Worm (Caenorhabditis elegans) whole organism, L2 larva: Measurements from ENCODE around the gene hmp-1.

Source experiments
- C34F6.9 ChIP-seq: fragments of 150-350 bp; optimal IDR thresholded peaks from 2 replicates; lab custom pipeline; 2014; ENCODE audit warnings: missing biosample characterization, missing genetic modification characterization
- F13H6.1 ChIP-seq: sonication (generic microtip); optimal IDR thresholded peaks from 2 replicates; lab custom pipeline; 2016; ENCODE audit warnings: missing genetic modification characterization, missing compliant biosample characterization
- R02D3.7 ChIP-seq: fragments of 150-350 bp; optimal IDR thresholded peaks from 2 replicates; lab custom pipeline; 2014; ENCODE audit warnings: missing biosample characterization, missing genetic modification characterization
- Y55F3AM.14 ChIP-seq: fragments of 200-800 bp; sonication (Bioruptor generic); optimal IDR thresholded peaks from 2 replicates; lab custom pipeline; 2018; ENCODE audit warnings: mild to moderate bottlenecking, missing genetic modification characterization, missing compliant biosample characterization
- alr-1 ChIP-seq: fragments of 150-350 bp; optimal IDR thresholded peaks from 2 replicates; lab custom pipeline; 2014; ENCODE audit warnings: missing biosample characterization, missing genetic modification characterization
- ama-1 ChIP-seq: fragments of 150-350 bp; optimal IDR thresholded peaks from 2 replicates; lab custom pipeline; 2018; ENCODE audit warnings: inconsistent platforms
- blmp-1 ChIP-seq: sonication (generic microtip); optimal IDR thresholded peaks from 2 replicates; lab custom pipeline; 2017; ENCODE audit warnings: missing genetic modification characterization, mild to moderate bottlenecking, missing compliant biosample characterization, antibody characterized with exemption, moderate library complexity; ENCODE audit not compliant: insufficient read depth
- ceh-16 ChIP-seq: fragments of 150-350 bp; optimal IDR thresholded peaks from 2 replicates; lab custom pipeline; 2014; ENCODE audit warnings: missing biosample characterization, missing genetic modification characterization
- crh-2 ChIP-seq: sonication (generic microtip); optimal IDR thresholded peaks from 2 replicates; lab custom pipeline; 2017; ENCODE audit warnings: missing biosample characterization, missing genetic modification characterization
- dmd-4 ChIP-seq: sonication (generic microtip); optimal IDR thresholded peaks from 2 replicates; lab custom pipeline; 2017; ENCODE audit warnings: missing biosample characterization, missing genetic modification characterization
- elt-1 ChIP-seq: fragments of 150-350 bp; optimal IDR thresholded peaks from 2 replicates; lab custom pipeline; 2014; ENCODE audit warnings: missing biosample characterization, missing genetic modification characterization
- elt-3 ChIP-seq: sonication (generic microtip); optimal IDR thresholded peaks from 2 replicates; lab custom pipeline; 2017; ENCODE audit warnings: missing biosample characterization, missing genetic modification characterization
- fos-1 ChIP-seq: fragments of 150-350 bp; optimal IDR thresholded peaks from 2 replicates; lab custom pipeline; 2014; ENCODE audit warnings: missing biosample characterization, missing genetic modification characterization
- gmeb-1 ChIP-seq: fragments of 150-350 bp; optimal IDR thresholded peaks from 2 replicates; lab custom pipeline; 2014; ENCODE audit warnings: missing biosample characterization, missing genetic modification characterization
- lin-13 ChIP-seq: fragments of 150-350 bp; optimal IDR thresholded peaks from 2 replicates; lab custom pipeline; 2014; ENCODE audit warnings: missing biosample characterization, missing genetic modification reagents, missing genetic modification characterization
- lsy-2 ChIP-seq, 2 experiments: fragments of 150-350 bp in 1 of 2; sonication (generic microtip) in 1 of 2; optimal IDR thresholded peaks; 2 replicates each; lab custom pipeline; 2014 to 2017; ENCODE audit warnings: missing biosample characterization in 2 of 2, missing genetic modification characterization in 2 of 2
- mab-5 ChIP-seq: fragments of 150-350 bp; optimal IDR thresholded peaks from 2 replicates; lab custom pipeline; 2014; ENCODE audit warnings: missing biosample characterization, missing genetic modification characterization
- mbf-1 ChIP-seq: sonication (generic microtip); optimal IDR thresholded peaks from 2 replicates; lab custom pipeline; 2017; ENCODE audit warnings: missing biosample characterization, missing genetic modification characterization
- mdl-1 ChIP-seq, 2 experiments: fragments of 150-350 bp in 1 of 2; sonication (generic microtip) in 1 of 2; optimal IDR thresholded peaks; 2 replicates each; lab custom pipeline; 2017; ENCODE audit warnings: missing biosample characterization in 2 of 2, missing genetic modification characterization in 2 of 2
- nhr-11 ChIP-seq: fragments of 150-350 bp; optimal IDR thresholded peaks from 2 replicates; lab custom pipeline; 2014; ENCODE audit warnings: missing biosample characterization, missing genetic modification characterization
- nhr-12 ChIP-seq: fragments of 150-350 bp; optimal IDR thresholded peaks from 2 replicates; lab custom pipeline; 2014; ENCODE audit warnings: missing biosample characterization, missing genetic modification characterization
- nhr-129 ChIP-seq: fragments of 150-350 bp; optimal IDR thresholded peaks from 2 replicates; lab custom pipeline; 2014; ENCODE audit warnings: missing biosample characterization, missing genetic modification characterization
- nhr-21 ChIP-seq: fragments of 150-350 bp; optimal IDR thresholded peaks from 2 replicates; lab custom pipeline; 2014; ENCODE audit warnings: missing biosample characterization, missing genetic modification characterization
- nhr-23 ChIP-seq: fragments of 150-350 bp; optimal IDR thresholded peaks from 2 replicates; lab custom pipeline; 2014; ENCODE audit warnings: missing biosample characterization, missing genetic modification reagents, missing genetic modification characterization
- nhr-25 ChIP-seq: fragments of 150-350 bp; sonication (generic microtip); optimal IDR thresholded peaks from 3 replicates; lab custom pipeline; 2014; ENCODE audit warnings: missing biosample characterization, missing genetic modification characterization
- nhr-77 ChIP-seq: fragments of 150-350 bp; optimal IDR thresholded peaks from 2 replicates; lab custom pipeline; 2014; ENCODE audit warnings: missing biosample characterization, missing genetic modification characterization
- sem-4 ChIP-seq: fragments of 150-350 bp; optimal IDR thresholded peaks from 2 replicates; lab custom pipeline; 2014; ENCODE audit warnings: missing biosample characterization, missing genetic modification reagents, missing genetic modification characterization
- skn-1 ChIP-seq: sonication (generic microtip); optimal IDR thresholded peaks from 2 replicates; lab custom pipeline; 2017; ENCODE audit warnings: missing biosample characterization, missing genetic modification characterization
- sma-3 ChIP-seq: sonication (generic microtip); optimal IDR thresholded peaks from 2 replicates; lab custom pipeline; 2016; ENCODE audit warnings: missing genetic modification reagents, missing genetic modification characterization, missing compliant biosample characterization
- sma-9 ChIP-seq, 2 experiments: fragments of 150-350 bp in 1 of 2; sonication (generic microtip) in 1 of 2; optimal IDR thresholded peaks; 2 replicates each; lab custom pipeline; 2014 to 2016; ENCODE audit warnings: missing genetic modification characterization in 2 of 2, mild to moderate bottlenecking in 1 of 2, missing biosample characterization in 1 of 2, missing compliant biosample characterization in 1 of 2, missing genetic modification reagents in 1 of 2, moderate library complexity in 1 of 2
- snpc-4 ChIP-seq: fragments of 150-350 bp; optimal IDR thresholded peaks from 2 replicates; lab custom pipeline; 2014; ENCODE audit warnings: missing biosample characterization, missing genetic modification characterization
- unc-39 ChIP-seq: fragments of 150-350 bp; optimal IDR thresholded peaks from 2 replicates; lab custom pipeline; 2014; ENCODE audit warnings: missing biosample characterization, missing genetic modification characterization
- unc-55 ChIP-seq: fragments of 150-350 bp; sonication (generic microtip); optimal IDR thresholded peaks from 3 replicates; lab custom pipeline; 2014; ENCODE audit warnings: missing biosample characterization, missing genetic modification reagents, missing genetic modification characterization
- unc-62 ChIP-seq: fragments of 150-350 bp; optimal IDR thresholded peaks from 2 replicates; lab custom pipeline; 2014; ENCODE audit warnings: missing biosample characterization, missing genetic modification reagents, missing genetic modification characterization
- zag-1 ChIP-seq: fragments of 150-350 bp; optimal IDR thresholded peaks from 2 replicates; lab custom pipeline; 2014; ENCODE audit warnings: missing biosample characterization, missing genetic modification characterization
- ztf-1 ChIP-seq: fragments of 200-800 bp; sonication (Bioruptor generic); conservative IDR thresholded peaks from 2 replicates; pipeline ENCODE4 v1.3.6; 2022; ENCODE audit warnings: missing genetic modification characterization, missing compliant biosample characterization
- ztf-11 ChIP-seq: sonication (generic microtip); optimal IDR thresholded peaks from 2 replicates; lab custom pipeline; 2017; ENCODE audit warnings: missing biosample characterization, missing genetic modification characterization

Gene hmp-1

ce11 chrV:11896322-11896898, 50.7 kb downstream of the hmp-1 start:
- TF ChIP-seq unc-62, result no peak
- no peak for TF ChIP-seq elt-3 (tag; lab: Kevin White, UChicago)
- TF ChIP-seq nhr-129, result peak; percentile 53
- TF ChIP-seq Y55F3AM.14 (GFP tag; lab: Kevin White, UChicago), result no peak
- no peak for TF ChIP-seq elt-1 (tag; lab: Kevin White, UChicago)
- peak; percentile 54 for TF ChIP-seq gmeb-1 (tag; lab: Kevin White, UChicago)
- TF ChIP-seq nhr-12 (tag; lab: Kevin White, UChicago), result no peak
- no peak for TF ChIP-seq ztf-11 (tag; lab: Kevin White, UChicago)
- no peak for TF ChIP-seq unc-55 (GFP tag; lab: Kevin White, UChicago)
- TF ChIP-seq blmp-1 (tag; lab: Kevin White, UChicago), result no peak
- no peak for TF ChIP-seq alr-1 (tag; lab: Kevin White, UChicago)
- no peak for TF ChIP-seq mdl-1 (tag; optimal IDR thresholded peaks at IDR 0.05; lab: Kevin White, UChicago)
- TF ChIP-seq mbf-1, result no peak
- TF ChIP-seq sma-9 (GFP tag; optimal IDR thresholded peaks at IDR 0.05; lab: Kevin White, UChicago), result peak; percentile 12
- no peak for TF ChIP-seq sma-9 (tag; optimal IDR thresholded peaks at IDR 0.05; lab: Kevin White, UChicago)
- peak; percentile 55 for TF ChIP-seq nhr-25 (tag; lab: Kevin White, UChicago)
- TF ChIP-seq lin-13 (GFP tag; lab: Kevin White, UChicago), result no peak
- no peak for TF ChIP-seq R02D3.7
- peak; percentile 39 for TF ChIP-seq crh-2 (tag; lab: Kevin White, UChicago)
- peak; percentile 5 for TF ChIP-seq C34F6.9
- peak in 1 of 2 experiments; percentile 25 for TF ChIP-seq lsy-2 (tag; optimal IDR thresholded peaks at IDR 0.05; lab: Kevin White, UChicago)
- no peak for TF ChIP-seq nhr-77 (tag; lab: Kevin White, UChicago)
- TF ChIP-seq ztf-1 (GFP tag; lab: Robert Waterston, UW), result no peak
- no peak for TF ChIP-seq unc-39
- TF ChIP-seq skn-1 (tag; lab: Kevin White, UChicago), result no peak
- no peak for TF ChIP-seq sem-4
- peak; percentile 44 for TF ChIP-seq fos-1

- TF ChIP-seq nhr-23 (tag; lab: Kevin White, UChicago) (no peak), alr-1 (tag; lab: Kevin White, UChicago) (no peak), nhr-129 (no peak), mab-5 (tag; lab: Kevin White, UChicago) (no peak), gmeb-1 (tag; lab: Kevin White, UChicago) (no peak), snpc-4 (no peak), lin-13 (GFP tag; lab: Kevin White, UChicago) (no peak)
Observed at ce11 chrV:11897604-11898003, 51.9 kb downstream of the hmp-1 start.

DNA sequence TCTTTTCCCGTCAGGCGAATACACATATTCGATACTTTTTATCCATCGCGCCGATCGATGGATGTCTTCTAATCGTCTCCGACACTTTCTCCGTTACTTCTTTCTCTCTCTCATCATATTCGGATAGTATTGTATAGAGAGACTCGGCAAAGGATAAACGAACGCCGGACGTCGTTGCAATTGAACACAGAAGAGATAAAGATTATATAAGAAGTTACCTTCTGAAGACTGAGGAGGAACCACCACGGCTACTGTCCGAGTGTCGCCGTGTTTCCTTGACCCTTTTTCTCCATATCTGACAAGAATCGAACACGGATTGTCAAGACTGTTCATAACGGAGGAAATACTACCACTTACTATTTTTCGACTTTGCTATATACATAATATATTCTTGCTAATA, 53.5 kb downstream of the hmp-1 start, which contains the start of gene sma-1:
Gene sma-1 (plus strand): TSS at position 301 of the 400 bp plus-strand sequence.
- TF ChIP-seq nhr-11, result no peak
- TF ChIP-seq unc-55 (GFP tag; lab: Kevin White, UChicago), result no peak
- no peak for TF ChIP-seq crh-2 (tag; lab: Kevin White, UChicago)
- TF ChIP-seq nhr-23 (tag; lab: Kevin White, UChicago), result no peak
- TF ChIP-seq R02D3.7, result no peak
- TF ChIP-seq F13H6.1, result no peak
- TF ChIP-seq lsy-2 (tag; optimal IDR thresholded peaks at IDR 0.05; lab: Kevin White, UChicago), result no peak
- TF ChIP-seq, all 48 proteins: peak for 0

DNA sequence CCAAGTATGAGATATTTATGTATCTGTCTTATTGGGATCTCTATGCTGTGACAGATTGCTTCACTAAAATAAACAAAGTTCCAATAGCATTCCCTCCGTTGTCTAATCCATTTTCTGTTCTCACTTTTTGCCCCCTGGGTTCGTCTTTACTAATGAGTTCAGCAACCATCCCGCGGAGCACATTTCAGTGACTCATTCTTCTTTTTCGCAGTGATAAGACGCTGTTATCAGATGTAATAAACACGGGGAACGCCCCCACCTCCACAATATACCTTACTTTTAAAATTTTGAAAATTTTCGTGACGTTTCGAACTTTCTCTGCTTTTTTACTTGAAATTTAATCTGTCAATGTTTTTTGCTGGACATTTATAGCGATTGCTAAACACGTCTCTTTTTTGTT, 54.5 kb downstream of the hmp-1 start:
- no peak for TF ChIP-seq nhr-77 (tag; lab: Kevin White, UChicago)
- TF ChIP-seq sma-9 (GFP tag; optimal IDR thresholded peaks at IDR 0.05; lab: Kevin White, UChicago), result peak; percentile 61
- TF ChIP-seq sma-9 (tag; optimal IDR thresholded peaks at IDR 0.05; lab: Kevin White, UChicago), result no peak
- TF ChIP-seq fos-1, result peak; percentile 78
- TF ChIP-seq unc-62, result no peak

ce11 chrV:11901260-11901659, 55.6 kb downstream of the hmp-1 start:
- TF ChIP-seq sma-3 (GFP tag; lab: Kevin White, UChicago) (no peak), alr-1 (tag; lab: Kevin White, UChicago) (no peak), elt-1 (tag; lab: Kevin White, UChicago) (no peak), ceh-16 (tag; lab: Kevin White, UChicago) (no peak), sma-9 (GFP tag; optimal IDR thresholded peaks at IDR 0.05; lab: Kevin White, UChicago) (no peak), sma-9 (tag; optimal IDR thresholded peaks at IDR 0.05; lab: Kevin White, UChicago) (no peak), blmp-1 (tag; lab: Kevin White, UChicago) (no peak), nhr-12 (tag; lab: Kevin White, UChicago) (no peak), zag-1 (no peak), mab-5 (tag; lab: Kevin White, UChicago) (no peak), dmd-4 (tag; lab: Kevin White, UChicago) (no peak), Y55F3AM.14 (GFP tag; lab: Kevin White, UChicago) (no peak), ztf-11 (tag; lab: Kevin White, UChicago) (no peak), nhr-21 (tag; lab: Kevin White, UChicago) (no peak), R02D3.7 (no peak), mdl-1 (tag; optimal IDR thresholded peaks at IDR 0.05; lab: Kevin White, UChicago) (no peak), F13H6.1 (no peak), ama-1 (lab: Kevin White, UChicago) (no peak)
